Fruit fly (Drosophila melanogaster) S2 (cell line): Measurements from ENCODE around the gene crc.

ENCODE experiments used
- CG8478 ChIP-seq: fragments of >200 bp; optimal IDR thresholded peaks from 2 replicates; lab custom pipeline; 2018
- CTCF ChIP-seq, 2 experiments: fragments of >200 bp; optimal IDR thresholded peaks; 2 replicates each; lab custom pipeline; 2018

crc gene

dm6 chr2L:21310427-21311199 is at the start of gene crc:
crc (plus strand) TSS chr2L:21310866.
- TF ChIP-seq CTCF (optimal IDR thresholded peaks at IDR 0.05; lab: Kevin White, UChicago), result no peak

- no peak for TF ChIP-seq CG8478 (lab: Kevin White, UChicago)
- no peak for TF ChIP-seq CTCF (optimal IDR thresholded peaks at IDR 0.05; lab: Kevin White, UChicago)
Measured at dm6 chr2L:21260869-21261268, 49.8 kb upstream of the crc start.

dm6 chr2L:21262832-21263231 is 47.8 kb upstream of the crc start, which contains the start of gene CG8671:
CG8671 (plus strand) TSS chr2L:21262956.
- TF ChIP-seq CG8478 (lab: Kevin White, UChicago), result no peak
- no peak for TF ChIP-seq CTCF (optimal IDR thresholded peaks at IDR 0.05; lab: Kevin White, UChicago)

DNA sequence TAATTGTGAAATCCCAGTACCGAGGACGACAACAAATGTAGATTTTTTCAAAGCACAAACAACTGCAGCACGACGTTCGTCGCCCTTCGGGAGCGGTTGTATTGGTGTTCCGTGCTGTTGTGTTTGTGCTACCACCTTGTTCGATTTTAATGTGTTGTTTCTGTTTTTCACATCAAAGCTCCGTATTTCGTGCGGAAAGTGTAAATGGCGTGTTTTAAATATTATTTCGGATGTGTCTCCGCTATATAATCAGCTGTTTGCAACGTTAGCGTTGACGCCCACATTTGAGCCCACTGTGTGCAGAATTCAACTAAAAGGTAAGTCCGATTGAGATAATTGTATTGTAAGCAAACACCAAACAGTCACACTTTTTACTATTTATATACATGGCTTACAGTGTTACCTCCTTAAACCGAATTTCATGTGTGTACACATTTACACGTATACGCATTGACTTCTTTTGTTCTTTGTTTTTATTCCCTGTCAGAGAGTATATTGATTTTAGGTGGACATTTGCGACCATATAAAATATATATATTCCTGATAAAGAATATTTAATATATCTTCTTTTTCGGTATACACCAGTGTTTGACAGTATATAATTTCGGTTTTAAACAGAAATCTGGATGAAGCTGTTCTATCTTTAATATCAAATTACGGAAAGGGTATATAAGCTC is 47.1 kb upstream of the crc start:
- TF ChIP-seq CG8478 (lab: Kevin White, UChicago) (no peak), CTCF (optimal IDR thresholded peaks at IDR 0.05; lab: Kevin White, UChicago) (peak in 1 of 2 experiments; percentile 37)

- TF ChIP-seq CTCF (optimal IDR thresholded peaks at IDR 0.05; lab: Kevin White, UChicago) (no peak), CG8478 (lab: Kevin White, UChicago) (no peak)
Measured at dm6 chr2L:21266277-21266676, 44.4 kb upstream of the crc start.

DNA sequence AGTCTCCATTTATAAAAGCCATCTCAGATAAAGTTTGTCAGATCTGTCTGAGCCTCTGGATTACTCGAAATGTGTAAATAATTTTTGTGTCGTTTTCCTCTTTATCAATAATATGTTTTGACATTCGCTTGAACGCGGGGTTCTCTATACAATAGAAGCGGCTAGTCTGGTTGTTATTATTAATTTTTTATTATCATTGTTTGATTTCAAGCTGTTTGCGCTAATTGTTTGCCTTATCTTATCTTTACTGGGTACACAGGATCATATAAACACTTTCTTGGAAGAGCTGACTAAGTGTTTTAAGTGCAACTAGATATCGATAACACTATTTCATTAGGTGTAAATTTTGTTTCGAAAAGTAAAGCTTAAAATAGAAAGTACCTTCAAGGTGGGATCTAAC is 42.5 kb upstream of the crc start:
- TF ChIP-seq CG8478 (lab: Kevin White, UChicago), result no peak

DNA sequence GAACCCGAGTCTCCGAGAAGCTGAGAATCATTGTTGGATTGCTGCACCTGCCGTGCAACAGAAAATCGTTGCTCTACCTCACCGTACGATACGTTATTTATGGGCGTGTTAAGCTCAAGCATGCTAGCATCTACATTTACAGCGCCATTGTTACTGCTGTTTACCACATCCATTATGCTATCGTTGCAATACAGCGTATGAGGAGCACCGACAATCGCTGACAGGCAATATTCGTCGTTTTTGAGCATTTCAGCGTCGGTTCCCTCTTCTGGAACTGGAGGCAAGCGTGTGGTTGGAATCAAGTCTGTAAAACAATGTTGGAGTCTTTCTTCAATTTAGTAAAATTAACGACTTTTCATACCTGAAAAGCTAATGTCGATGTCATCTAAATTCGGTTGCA is 21.6 kb upstream of the crc start:
- no peak for TF ChIP-seq CTCF (optimal IDR thresholded peaks at IDR 0.05; lab: Kevin White, UChicago)
- no peak for TF ChIP-seq CG8478 (lab: Kevin White, UChicago)

- TF ChIP-seq CTCF (optimal IDR thresholded peaks at IDR 0.05; lab: Kevin White, UChicago), result no peak
- no peak for TF ChIP-seq CG8478 (lab: Kevin White, UChicago)
Measured at dm6 chr2L:21290434-21290833, 20.2 kb upstream of the crc start, which contains the start of gene Gr39a. Gr39a (plus strand) TSS chr2L:21290734.

dm6 chr2L:21299564-21299963 is 11.1 kb upstream of the crc start:
- no peak for TF ChIP-seq CG8478 (lab: Kevin White, UChicago)
- TF ChIP-seq CTCF (optimal IDR thresholded peaks at IDR 0.05; lab: Kevin White, UChicago), result peak in 1 of 2 experiments; percentile 41

- no peak for TF ChIP-seq CG8478 (lab: Kevin White, UChicago)
- no peak for TF ChIP-seq CTCF (optimal IDR thresholded peaks at IDR 0.05; lab: Kevin White, UChicago)
Measured at dm6 chr2L:21302064-21302463, 8.6 kb upstream of the crc start.

DNA sequence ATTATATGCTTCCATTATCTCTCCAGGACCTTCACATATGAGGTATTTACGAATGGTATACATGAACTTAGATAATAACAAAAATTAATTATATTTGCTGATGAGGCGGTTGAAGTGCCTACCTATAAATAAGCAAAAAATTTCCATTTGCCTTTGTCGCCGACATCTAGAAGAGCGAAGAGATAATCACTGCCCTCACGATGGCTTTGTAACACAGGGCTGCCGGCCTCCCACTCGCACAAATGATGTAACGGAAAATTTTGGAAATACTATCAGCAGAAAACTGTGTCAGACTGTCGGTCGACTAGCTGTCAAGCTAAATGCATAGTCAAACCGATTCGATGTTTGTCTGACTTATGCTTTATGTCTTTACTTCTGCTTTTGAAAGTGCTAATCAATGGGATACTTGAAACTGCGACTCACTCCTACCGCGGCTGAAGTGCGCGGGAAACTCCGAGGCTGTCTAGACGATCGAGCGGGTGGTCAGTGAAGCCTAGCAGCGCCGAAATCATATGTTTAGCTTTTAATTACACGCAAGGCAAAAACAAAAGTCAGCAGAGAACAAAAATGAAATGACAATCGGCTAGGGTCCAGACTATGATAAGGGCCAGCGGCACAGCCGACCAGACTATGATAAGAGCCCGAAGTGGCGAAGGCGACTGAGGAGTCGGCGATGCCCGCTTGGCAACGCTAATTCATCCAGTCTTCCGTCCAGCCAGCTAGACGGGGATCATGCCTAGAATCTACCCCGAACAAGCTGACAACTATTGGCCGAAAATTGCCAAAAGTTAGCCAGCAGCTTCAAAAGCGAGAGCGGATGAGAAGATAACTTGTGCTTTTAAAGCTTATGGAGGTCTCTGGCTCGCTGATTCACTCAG is 6.8 kb upstream of the crc start:
- TF ChIP-seq CTCF (optimal IDR thresholded peaks at IDR 0.05; lab: Kevin White, UChicago), result no peak
- no peak for TF ChIP-seq CG8478 (lab: Kevin White, UChicago)

DNA sequence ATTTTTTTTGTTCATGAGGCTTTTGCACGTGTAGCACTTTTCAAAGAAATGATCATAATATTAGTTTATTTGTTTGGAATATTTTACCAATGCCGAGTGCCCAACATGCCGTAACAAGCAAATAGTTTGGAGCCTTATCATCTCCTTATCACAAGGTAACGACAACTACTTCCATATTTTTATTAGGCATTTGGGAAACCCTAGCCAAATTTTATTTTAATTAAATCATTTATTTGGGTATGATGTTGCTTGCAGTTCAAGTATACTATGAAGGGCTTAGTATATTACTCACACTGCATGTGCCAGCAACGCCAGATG is 6.2 kb upstream of the crc start:
- TF ChIP-seq CG8478 (lab: Kevin White, UChicago), result no peak
- no peak for TF ChIP-seq CTCF (optimal IDR thresholded peaks at IDR 0.05; lab: Kevin White, UChicago)

DNA sequence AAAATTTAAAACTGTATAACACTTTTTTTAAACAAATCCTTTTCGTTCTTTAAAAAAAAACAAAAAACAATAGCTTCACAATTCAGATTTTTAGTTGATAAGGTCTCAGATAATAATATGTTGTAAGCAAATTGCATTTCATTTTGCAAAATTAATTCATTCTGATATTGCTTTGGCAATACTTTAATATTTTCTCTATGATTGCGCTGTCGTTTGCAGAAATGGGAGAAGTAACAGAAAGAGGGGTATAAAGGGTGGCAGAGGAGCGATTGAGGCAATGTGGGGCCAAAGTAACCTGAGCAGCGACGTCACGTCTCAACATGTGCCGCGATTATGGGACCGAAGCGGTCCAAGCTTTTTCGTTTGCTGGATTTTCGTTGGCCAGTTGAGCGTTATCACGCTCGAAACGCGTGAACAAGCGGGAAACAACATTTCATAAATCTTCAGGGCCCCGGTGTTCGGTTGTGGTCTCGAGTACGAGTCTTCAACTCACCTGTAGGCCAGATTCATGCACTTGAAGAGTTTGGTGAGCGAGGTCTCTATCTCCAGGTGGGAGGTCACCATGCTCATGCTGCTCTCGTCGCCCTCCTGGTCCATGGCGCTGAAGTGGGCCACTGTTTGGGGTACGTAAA is 2.8 kb upstream of the crc start:
- TF ChIP-seq CTCF (optimal IDR thresholded peaks at IDR 0.05; lab: Kevin White, UChicago) (no peak), CG8478 (lab: Kevin White, UChicago) (no peak)

- TF ChIP-seq CG8478 (lab: Kevin White, UChicago) (no peak), CTCF (optimal IDR thresholded peaks at IDR 0.05; lab: Kevin White, UChicago) (no peak)
Measured at dm6 chr2L:21309058-21309753, 1.5 kb upstream of the crc start.
